Fruit fly (Drosophila melanogaster) whole organism, embryonic: ENCODE measurements around the gene st.

Source experiments
- CG10431 ChIP-seq: fragments of 200-800 bp; sonication (Bioruptor generic); optimal IDR thresholded peaks from 3 replicates; lab custom pipeline; 2018; ENCODE audit warnings: missing biosample characterization, mild to moderate bottlenecking, missing genetic modification characterization
- CG11504 ChIP-seq: fragments of 200-800 bp; sonication (Bioruptor generic); optimal IDR thresholded peaks from 3 replicates; lab custom pipeline; 2019; ENCODE audit warnings: missing biosample characterization, mild to moderate bottlenecking, missing genetic modification characterization, moderate library complexity
- CG11695 ChIP-seq: fragments of 200-800 bp; sonication (Bioruptor generic); IDR thresholded peaks from 3 replicates; pipeline ENCODE4 v1.3.6; 2022; ENCODE audit warnings: missing biosample characterization, missing genetic modification characterization
- CG11723 ChIP-seq: fragments of 200-800 bp; sonication (Bioruptor generic); optimal IDR thresholded peaks from 2 replicates; lab custom pipeline; 2017; ENCODE audit warnings: missing biosample characterization, mild to moderate bottlenecking, missing genetic modification characterization
- CG12236 ChIP-seq: fragments of 200-800 bp; sonication (Bioruptor generic); optimal IDR thresholded peaks from 2 replicates; lab custom pipeline; 2016; ENCODE audit warnings: missing biosample characterization, missing genetic modification characterization
- CG13296 ChIP-seq: fragments of 200-800 bp; sonication (Bioruptor generic); optimal IDR thresholded peaks from 3 replicates; lab custom pipeline; 2018; ENCODE audit warnings: missing biosample characterization, mild to moderate bottlenecking, missing genetic modification characterization
- CG14441 ChIP-seq: fragments of 200-800 bp; sonication (Bioruptor generic); IDR thresholded peaks from 2 replicates; pipeline ENCODE4 v1.3.6; 2022; ENCODE audit warnings: missing biosample characterization, missing genetic modification characterization
- CG15514 ChIP-seq: fragments of 200-800 bp; sonication (Bioruptor generic); optimal IDR thresholded peaks from 3 replicates; lab custom pipeline; 2017; ENCODE audit warnings: missing biosample characterization, missing genetic modification characterization, mild to moderate bottlenecking, moderate library complexity, missing genetic modification reagents
- CG16863 ChIP-seq: fragments of 200-800 bp; sonication (Bioruptor generic); optimal IDR thresholded peaks from 3 replicates; lab custom pipeline; 2016; ENCODE audit warnings: missing biosample characterization, missing genetic modification characterization
- CG17802 ChIP-seq: fragments of 200-800 bp; sonication (Bioruptor generic); optimal IDR thresholded peaks from 2 replicates; lab custom pipeline; 2018; ENCODE audit warnings: missing biosample characterization, mild to moderate bottlenecking, missing genetic modification characterization, moderate library complexity
- CG18599 ChIP-seq: fragments of 200-800 bp; sonication (Bioruptor generic); optimal IDR thresholded peaks from 3 replicates; lab custom pipeline; 2017; ENCODE audit warnings: missing biosample characterization, missing genetic modification characterization, mild to moderate bottlenecking, moderate library complexity, missing genetic modification reagents
- CG31441 ChIP-seq: fragments of 200-800 bp; sonication (Bioruptor generic); IDR thresholded peaks from 2 replicates; pipeline ENCODE4 v1.3.6; 2022; ENCODE audit warnings: missing biosample characterization, missing genetic modification characterization
- CG3847 ChIP-seq: fragments of 200-800 bp; sonication (Bioruptor generic); IDR thresholded peaks from 2 replicates; pipeline ENCODE4 v1.3.6; 2022; ENCODE audit warnings: missing biosample characterization, missing genetic modification characterization
- CG8281 ChIP-seq: fragments of 200-800 bp; sonication (Bioruptor generic); optimal IDR thresholded peaks from 2 replicates; lab custom pipeline; 2018; ENCODE audit warnings: missing biosample characterization, mild to moderate bottlenecking, missing genetic modification characterization, moderate library complexity
- CG9932 ChIP-seq: fragments of 200-800 bp; sonication (Bioruptor generic); IDR thresholded peaks from 2 replicates; pipeline ENCODE4 v1.3.6; 2022; ENCODE audit warnings: missing biosample characterization, missing genetic modification characterization
- CTCF ChIP-seq: fragments of 200-800 bp; sonication (Bioruptor generic); optimal IDR thresholded peaks from 2 replicates; lab custom pipeline; 2017; ENCODE audit warnings: missing biosample characterization, mild to moderate bottlenecking, missing genetic modification characterization, moderate library complexity
- D ChIP-seq, 2 experiments: fragments of 200-800 bp in 1 of 2; fragments of >200 bp in 1 of 2; sonication (Bioruptor generic) in 1 of 2; optimal IDR thresholded peaks; 2 replicates in 1 of 2; 3 replicates in 1 of 2; lab custom pipeline; 2017; ENCODE audit warnings: mild to moderate bottlenecking in 1 of 2, missing biosample characterization in 1 of 2, missing genetic modification characterization in 1 of 2, missing genetic modification reagents in 1 of 2
- Dref ChIP-seq: fragments of 200-800 bp; sonication (Bioruptor generic); IDR thresholded peaks from 2 replicates; pipeline ENCODE4 v1.3.6; 2022; ENCODE audit warnings: missing biosample characterization, missing genetic modification characterization
- Drgx ChIP-seq: fragments of 200-800 bp; sonication (Bioruptor generic); IDR thresholded peaks from 2 replicates; pipeline ENCODE4 v1.3.6; 2022; ENCODE audit warnings: missing biosample characterization, missing genetic modification characterization
- Gsc ChIP-seq: fragments of 200-800 bp; sonication (Bioruptor generic); IDR thresholded peaks from 2 replicates; pipeline ENCODE4 v1.3.6; 2022; ENCODE audit warnings: missing biosample characterization, missing genetic modification characterization
- MESR4 ChIP-seq: fragments of 200-800 bp; sonication (Bioruptor generic); optimal IDR thresholded peaks from 2 replicates; lab custom pipeline; 2018; ENCODE audit warnings: missing biosample characterization, mild to moderate bottlenecking, missing genetic modification characterization, moderate library complexity
- Nf-YA ChIP-seq: fragments of 200-800 bp; sonication (Bioruptor generic); IDR thresholded peaks from 2 replicates; pipeline ENCODE4 v1.3.6; 2022; ENCODE audit warnings: missing biosample characterization, missing genetic modification characterization
- Optix ChIP-seq: fragments of 200-800 bp; sonication (Bioruptor generic); IDR thresholded peaks from 3 replicates; pipeline ENCODE4 v1.3.6; 2022; ENCODE audit warnings: missing biosample characterization, missing genetic modification characterization
- Poxn ChIP-seq: fragments of 200-800 bp; sonication (Bioruptor generic); IDR thresholded peaks from 2 replicates; pipeline ENCODE4 v1.3.6; 2022; ENCODE audit warnings: missing biosample characterization, missing genetic modification characterization
- Ptx1 ChIP-seq: fragments of 200-800 bp; sonication (Bioruptor generic); IDR thresholded peaks from 2 replicates; pipeline ENCODE4 v1.3.6; 2022; ENCODE audit warnings: missing biosample characterization, missing genetic modification characterization
- Spps ChIP-seq: fragments of 200-800 bp; sonication (Bioruptor generic); optimal IDR thresholded peaks from 2 replicates; lab custom pipeline; 2018; ENCODE audit warnings: missing biosample characterization, mild to moderate bottlenecking, missing genetic modification characterization
- Stat92E ChIP-seq, 3 experiments: fragments of >200 bp in 2 of 3; fragments of 200-800 bp in 1 of 3; sonication (Bioruptor generic) in 1 of 3; optimal IDR thresholded peaks; 2 replicates each; lab custom pipeline; 2017 to 2019; ENCODE audit warnings: missing biosample characterization in 3 of 3, missing genetic modification characterization in 3 of 3, mild to moderate bottlenecking in 1 of 3, moderate library complexity in 1 of 3
- Vsx1 ChIP-seq: fragments of 200-800 bp; sonication (Bioruptor generic); optimal IDR thresholded peaks from 2 replicates; lab custom pipeline; 2017; ENCODE audit warnings: missing biosample characterization, mild to moderate bottlenecking, missing genetic modification characterization, missing genetic modification reagents
- YL-1 ChIP-seq: fragments of 200-800 bp; sonication (Bioruptor generic); optimal IDR thresholded peaks from 3 replicates; lab custom pipeline; 2017; ENCODE audit warnings: missing biosample characterization, mild to moderate bottlenecking, missing genetic modification characterization
- ase ChIP-seq: fragments of 200-800 bp; sonication (Bioruptor generic); IDR thresholded peaks from 3 replicates; pipeline ENCODE4 v1.3.6; 2022; ENCODE audit warnings: missing biosample characterization, missing genetic modification characterization
- az2 ChIP-seq: fragments of 200-800 bp; sonication (Bioruptor generic); optimal IDR thresholded peaks from 3 replicates; lab custom pipeline; 2016; ENCODE audit warnings: missing biosample characterization, missing genetic modification characterization
- cas ChIP-seq: fragments of 200-800 bp; sonication (Bioruptor generic); IDR thresholded peaks from 2 replicates; pipeline ENCODE4 v1.3.6; 2022; ENCODE audit warnings: missing biosample characterization, missing genetic modification characterization
- chm ChIP-seq: fragments of 200-800 bp; sonication (Bioruptor generic); IDR thresholded peaks from 2 replicates; pipeline ENCODE4 v1.3.6; 2022; ENCODE audit warnings: missing biosample characterization, missing genetic modification characterization
- dmrt11E ChIP-seq: fragments of 200-800 bp; sonication (Bioruptor generic); optimal IDR thresholded peaks from 3 replicates; lab custom pipeline; 2018; ENCODE audit warnings: missing biosample characterization, mild to moderate bottlenecking, missing genetic modification characterization, moderate library complexity
- fd102C ChIP-seq: fragments of 200-800 bp; sonication (Bioruptor generic); optimal IDR thresholded peaks from 2 replicates; lab custom pipeline; 2018; ENCODE audit warnings: missing biosample characterization, mild to moderate bottlenecking, missing genetic modification characterization, moderate library complexity
- fd96Cb ChIP-seq: fragments of 200-800 bp; sonication (Bioruptor generic); optimal IDR thresholded peaks from 2 replicates; lab custom pipeline; 2018; ENCODE audit warnings: missing biosample characterization, mild to moderate bottlenecking, missing genetic modification characterization, moderate library complexity
- grn ChIP-seq: fragments of 200-800 bp; sonication (Bioruptor generic); optimal IDR thresholded peaks from 3 replicates; lab custom pipeline; 2017; ENCODE audit warnings: missing biosample characterization, missing genetic modification characterization
- kay ChIP-seq: fragments of 200-800 bp; sonication (Bioruptor generic); optimal IDR thresholded peaks from 2 replicates; lab custom pipeline; 2016; ENCODE audit warnings: missing biosample characterization, missing genetic modification characterization
- maf-S ChIP-seq: fragments of 200-800 bp; sonication (Bioruptor generic); optimal IDR thresholded peaks from 2 replicates; lab custom pipeline; 2016; ENCODE audit warnings: missing biosample characterization, missing genetic modification characterization
- mirr ChIP-seq: fragments of 200-800 bp; sonication (Bioruptor generic); optimal IDR thresholded peaks from 3 replicates; lab custom pipeline; 2018; ENCODE audit warnings: missing biosample characterization, mild to moderate bottlenecking, missing genetic modification characterization
- mld ChIP-seq: fragments of 200-800 bp; sonication (Bioruptor generic); IDR thresholded peaks from 3 replicates; pipeline ENCODE4 v1.3.6; 2022; ENCODE audit warnings: missing biosample characterization, missing genetic modification characterization; ENCODE audit not compliant: partially characterized antibody
- pros ChIP-seq: fragments of 200-800 bp; sonication (Bioruptor generic); optimal IDR thresholded peaks from 3 replicates; lab custom pipeline; 2019; ENCODE audit warnings: missing biosample characterization, mild to moderate bottlenecking, missing genetic modification characterization, moderate library complexity
- sd ChIP-seq: fragments of 200-800 bp; sonication (Bioruptor generic); optimal IDR thresholded peaks from 3 replicates; lab custom pipeline; 2018; ENCODE audit warnings: missing biosample characterization, mild to moderate bottlenecking, missing genetic modification characterization, moderate library complexity
- sima ChIP-seq: fragments of 200-800 bp; sonication (Bioruptor generic); optimal IDR thresholded peaks from 2 replicates; lab custom pipeline; 2016; ENCODE audit warnings: missing biosample characterization, missing genetic modification characterization
- slou ChIP-seq: fragments of 200-800 bp; sonication (Bioruptor generic); optimal IDR thresholded peaks from 3 replicates; lab custom pipeline; 2016; ENCODE audit warnings: missing biosample characterization, missing genetic modification characterization
- sug ChIP-seq: fragments of 200-800 bp; optimal IDR thresholded peaks from 2 replicates; lab custom pipeline; 2019; ENCODE audit warnings: missing biosample characterization, mild to moderate bottlenecking, missing genetic modification characterization, moderate library complexity
- tna ChIP-seq: fragments of 200-800 bp; sonication (Bioruptor generic); IDR thresholded peaks from 2 replicates; pipeline ENCODE4 v1.3.6; 2022; ENCODE audit warnings: missing biosample characterization, missing genetic modification characterization; ENCODE audit not compliant: partially characterized antibody
- vnd ChIP-seq: fragments of 200-800 bp; sonication (Bioruptor generic); IDR thresholded peaks from 3 replicates; pipeline ENCODE4 v1.3.6; 2022; ENCODE audit warnings: missing biosample characterization, missing genetic modification characterization; ENCODE audit not compliant: partially characterized antibody
- yki ChIP-seq: fragments of >200 bp; optimal IDR thresholded peaks from 3 replicates; lab custom pipeline; 2018
- zf30C ChIP-seq: fragments of 200-800 bp; sonication (Bioruptor generic); optimal IDR thresholded peaks from 3 replicates; lab custom pipeline; 2018; ENCODE audit warnings: missing biosample characterization, mild to moderate bottlenecking, missing genetic modification characterization

st gene

dm6 chr3L:16488483-16489258 is 8.8 kb upstream of the st start (continued):
- TF ChIP-seq CG15514 (GFP tag; lab: Kevin White, UChicago), result no peak
- TF ChIP-seq grn (GFP tag; lab: Kevin White, UChicago), result peak; percentile 45
- peak; percentile 40; the same call in 1 of the 2 replicates for TF ChIP-seq Ptx1 (GFP tag; lab: Robert Waterston, UW)
- TF ChIP-seq sd, result no peak
- no peak for TF ChIP-seq MESR4
- TF ChIP-seq Drgx, result peak; percentile 46; the same call in 1 of the 2 replicates
- TF ChIP-seq CG12236 (GFP tag; lab: Kevin White, UChicago), result no peak
- TF ChIP-seq ase (GFP tag; lab: Robert Waterston, UW), result no peak
- no peak for TF ChIP-seq CG10431
- no peak for TF ChIP-seq CG18599
- no peak for TF ChIP-seq mirr (GFP tag; lab: Kevin White, UChicago)
- TF ChIP-seq CG11723, result no peak
- peak; percentile 57 for TF ChIP-seq CG31441 (GFP tag; lab: Robert Waterston, UW)
- TF ChIP-seq tna (GFP tag; lab: Robert Waterston, UW), result no peak
- TF ChIP-seq CG8281 (tag; lab: Kevin White, UChicago), result no peak
- no peak for TF ChIP-seq Dref (GFP tag; lab: Robert Waterston, UW)
- TF ChIP-seq slou (GFP tag; lab: Kevin White, UChicago), result no peak
- no peak for TF ChIP-seq Nf-YA (GFP tag; lab: Robert Waterston, UW)
- TF ChIP-seq Vsx1 (GFP tag; lab: Kevin White, UChicago), result no peak
- peak; percentile 71 for TF ChIP-seq pros (GFP tag; lab: Kevin White, UChicago)
- TF ChIP-seq fd96Cb (tag; lab: Kevin White, UChicago), result peak; percentile 53
- no peak for TF ChIP-seq vnd (GFP tag; lab: Robert Waterston, UW)
- no peak for TF ChIP-seq CG16863 (GFP tag; lab: Kevin White, UChicago)
- no peak for TF ChIP-seq D (optimal IDR thresholded peaks at IDR 0.05; lab: Kevin White, UChicago)
- peak; percentile 56 for TF ChIP-seq D (GFP tag; optimal IDR thresholded peaks at IDR 0.05; lab: Kevin White, UChicago)
- no peak for TF ChIP-seq YL-1 (GFP tag; lab: Kevin White, UChicago)
- TF ChIP-seq mld, result no peak
- TF ChIP-seq kay, result no peak
- TF ChIP-seq dmrt11E (tag; lab: Kevin White, UChicago), result peak; percentile 68
- TF ChIP-seq CG14441, result no peak
- TF ChIP-seq Spps (tag; lab: Kevin White, UChicago), result peak; percentile 25
- peak; percentile 10 for TF ChIP-seq CG17802 (tag; lab: Kevin White, UChicago)
- TF ChIP-seq zf30C (GFP tag; lab: Kevin White, UChicago), result peak; percentile 22
- TF ChIP-seq yki, result no peak
- no peak; the same call in 2 of the 3 replicates for TF ChIP-seq CG11695
- TF ChIP-seq CG3847, result no peak
- no peak for TF ChIP-seq sug (tag; lab: Kevin White, UChicago)
- no peak for TF ChIP-seq Poxn (GFP tag; lab: Robert Waterston, UW)
- no peak for TF ChIP-seq Gsc (GFP tag; lab: Robert Waterston, UW)
- TF ChIP-seq sima (GFP tag; lab: Kevin White, UChicago), result no peak
- peak; percentile 24 for TF ChIP-seq az2 (GFP tag; lab: Kevin White, UChicago)
- no peak for TF ChIP-seq Stat92E (GFP tag; optimal IDR thresholded peaks at IDR 0.05; lab: Kevin White, UChicago)
- TF ChIP-seq CG13296 (GFP tag; lab: Kevin White, UChicago), result no peak
- TF ChIP-seq CTCF, result no peak
- TF ChIP-seq chm (GFP tag; lab: Robert Waterston, UW), result no peak; the same call in 1 of the 2 replicates
- no peak for TF ChIP-seq maf-S (GFP tag; lab: Kevin White, UChicago)
- TF ChIP-seq fd102C (GFP tag; lab: Kevin White, UChicago), result no peak
- TF ChIP-seq cas, result no peak
- no peak for TF ChIP-seq Optix (GFP tag; lab: Robert Waterston, UW)
- TF ChIP-seq CG11504 (tag; lab: Kevin White, UChicago), result peak; percentile 56
- TF ChIP-seq CG9932 (GFP tag; lab: Robert Waterston, UW), result no peak
